Worm (Caenorhabditis elegans): Measurements from ENCODE around the gene F59A1.11.

Gene F59A1.11

DNA sequence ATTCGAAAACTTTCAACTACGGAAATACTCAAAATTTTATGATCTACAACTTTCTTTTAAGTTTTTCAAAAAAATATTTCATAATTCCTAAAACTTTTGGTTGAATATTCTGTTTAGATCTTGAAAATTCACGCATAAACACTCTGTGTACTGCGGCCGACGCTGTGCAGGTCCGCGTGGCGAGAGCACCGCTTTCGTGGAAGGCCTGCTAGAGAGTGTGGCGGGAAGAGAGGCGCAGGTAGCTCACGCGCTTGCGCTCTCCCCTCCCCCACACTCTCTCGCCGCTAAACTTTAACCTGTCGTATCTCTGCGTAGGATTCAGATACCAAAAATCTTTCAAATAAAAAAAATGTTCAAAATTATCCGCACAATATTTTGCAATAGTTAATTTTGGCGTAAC is 17.5 kb upstream of the F59A1.11 start:
- TF ChIP-seq hrde-1 (tag; optimal IDR thresholded peaks at IDR 0.05; ENCODE audit: borderline replicate concordance) (no peak), hmg-1.2 (GFP tag; IDR thresholded peaks at IDR 0.05) (no peak), akir-1 (GFP tag; optimal IDR thresholded peaks at IDR 0.05) (no peak), Y53G8AR.9 (GFP tag; conservative IDR thresholded peaks at IDR 0.05) (no peak), zfh-2 (GFP tag; conservative IDR thresholded peaks at IDR 0.05) (peak; percentile 74), him-1 (tag; optimal IDR thresholded peaks at IDR 0.05) (no peak), egrh-3 (GFP tag; IDR thresholded peaks at IDR 0.05) (peak; percentile 59; the same call in 1 of the 2 replicates)

DNA sequence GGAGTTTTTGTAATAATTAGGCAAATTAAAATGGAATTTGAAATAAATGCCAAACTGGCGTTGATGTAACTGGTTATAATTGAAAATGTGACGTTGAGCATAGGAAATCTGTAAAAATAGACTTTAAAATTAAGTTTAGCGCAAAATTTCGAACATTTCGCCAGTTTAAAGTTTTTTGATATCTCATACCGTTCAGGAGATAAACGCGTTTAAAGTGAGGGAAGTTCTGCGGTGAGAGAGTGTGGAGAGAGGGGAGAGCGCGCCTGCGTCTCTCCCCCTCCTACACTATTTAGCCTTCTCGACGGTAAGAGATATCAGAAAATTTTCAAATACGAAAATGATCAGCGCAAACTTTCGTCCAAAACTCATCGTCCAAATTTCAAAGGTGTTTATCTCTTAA is 10.7 kb upstream of the F59A1.11 start, which contains the start of gene str-92:
TSS of gene str-92 (minus strand) at position 101 of the 400 bp plus-strand sequence.
- TF ChIP-seq tlf-1 (GFP tag; optimal IDR thresholded peaks at IDR 0.05) (no peak), sdz-38 (tag; optimal IDR thresholded peaks at IDR 0.05) (no peak), ccch-3 (GFP tag; optimal IDR thresholded peaks at IDR 0.05) (no peak)

ce11 chrV:17673343-17673742 is 7.5 kb upstream of the F59A1.11 start, which contains the start of gene str-93:
TSS of gene str-93 (minus strand) at chrV:17673443.
- TF ChIP-seq hmg-1.2 (GFP tag; IDR thresholded peaks at IDR 0.05) (peak; percentile 57), rec-8 (tag; optimal IDR thresholded peaks at IDR 0.05) (no peak)

ce11 chrV:17668531-17668930 is 2.7 kb upstream of the F59A1.11 start, which contains the start of gene str-89:
TSS of gene str-89 (plus strand) at chrV:17668831.
- no peak for TF ChIP-seq ztf-3 (GFP tag; optimal IDR thresholded peaks at IDR 0.05)
- TF ChIP-seq K12H6.12 (tag; optimal IDR thresholded peaks at IDR 0.05) = no peak
- TF ChIP-seq aptf-3 (GFP tag; IDR thresholded peaks at IDR 0.05) = no peak
- TF ChIP-seq dpff-1 (tag; optimal IDR thresholded peaks at IDR 0.05) = no peak
- no peak for TF ChIP-seq snpc-1.1 (tag; optimal IDR thresholded peaks at IDR 0.05; ENCODE audit: insufficient read depth)
- TF ChIP-seq tbx-9 (tag; optimal IDR thresholded peaks at IDR 0.05; ENCODE audit: borderline replicate concordance) = no peak
- no peak for TF ChIP-seq sea-2 (GFP tag; IDR thresholded peaks at IDR 0.05)
- no peak for TF ChIP-seq fkh-3 (tag; optimal IDR thresholded peaks at IDR 0.05)
- no peak for TF ChIP-seq athp-1 (tag; optimal IDR thresholded peaks at IDR 0.05)
- TF ChIP-seq nfyb-1 (GFP tag; IDR thresholded peaks at IDR 0.05) = no peak
- no peak for TF ChIP-seq F57A8.1 (GFP tag; optimal IDR thresholded peaks at IDR 0.05)
- no peak for TF ChIP-seq nhr-27 (tag; optimal IDR thresholded peaks at IDR 0.05)

DNA sequence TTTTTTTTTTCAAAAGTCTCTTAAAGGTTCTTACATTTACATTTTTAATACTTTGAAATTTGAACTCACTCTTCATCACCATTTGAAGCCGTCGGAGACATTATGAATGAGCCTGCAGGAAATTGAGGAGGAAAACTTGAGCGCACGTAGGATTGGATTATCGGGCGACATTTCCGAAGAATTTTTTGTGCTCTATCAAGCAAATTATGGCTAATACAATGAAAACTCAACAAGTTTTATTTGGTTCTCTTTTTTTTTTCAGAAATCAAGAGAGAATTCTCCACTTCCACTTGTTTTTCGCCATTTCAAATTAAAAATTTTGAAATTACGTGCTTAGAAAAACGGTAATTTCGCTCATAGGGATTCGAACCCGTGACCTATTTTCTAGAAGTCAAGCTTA is 1.9 kb upstream of the F59A1.11 start, which contains the start of gene F59A1.12:
TSS of gene F59A1.12 (minus strand) at position 101 of the 400 bp plus-strand sequence.
- TF ChIP-seq pha-4 (tag; optimal IDR thresholded peaks at IDR 0.05) = no peak
- TF ChIP-seq egrh-3 (GFP tag; IDR thresholded peaks at IDR 0.05) = no peak
- TF ChIP-seq rpc-1 (optimal IDR thresholded peaks at IDR 0.05) = no peak
- no peak for TF ChIP-seq rpc-1 (tag; optimal IDR thresholded peaks at IDR 0.05)

DNA sequence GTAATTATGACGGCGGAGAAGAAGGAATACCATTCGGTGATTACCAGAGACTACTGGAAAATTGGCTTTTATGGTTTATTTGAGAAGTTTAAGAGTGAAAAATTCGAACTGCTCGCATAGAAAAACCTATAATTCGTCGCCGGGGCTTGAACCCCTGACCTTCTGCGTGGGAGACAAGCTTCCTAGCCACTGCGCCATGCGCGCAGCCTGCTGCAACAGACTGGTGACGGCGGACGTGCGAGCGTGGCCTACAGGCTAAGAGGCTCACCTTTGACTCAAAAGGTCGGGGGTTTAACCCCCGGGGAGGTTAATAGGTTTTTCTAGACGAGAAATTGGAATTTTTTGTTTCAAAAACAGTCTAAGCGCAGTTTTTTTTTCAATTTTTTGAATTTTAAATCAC is 1.4 kb downstream of the F59A1.11 start:
- no peak for TF ChIP-seq egl-44 (GFP tag; IDR thresholded peaks at IDR 0.05)
- peak; percentile 77; the same call in 1 of the 2 replicates for TF ChIP-seq nhr-120 (GFP tag; IDR thresholded peaks at IDR 0.05)
- TF ChIP-seq zim-3 (tag; optimal IDR thresholded peaks at IDR 0.05) = no peak
- no peak for TF ChIP-seq hmg-20 (GFP tag; IDR thresholded peaks at IDR 0.05)
- TF ChIP-seq snpc-1.3 (tag; optimal IDR thresholded peaks at IDR 0.05; ENCODE audit: insufficient read depth) = no peak
- peak; percentile 56 for TF ChIP-seq tbp1 (GFP tag; optimal IDR thresholded peaks at IDR 0.05)
- no peak for TF ChIP-seq nhr-179 (tag; optimal IDR thresholded peaks at IDR 0.05)
- TF ChIP-seq lag-1 (GFP tag; IDR thresholded peaks at IDR 0.05) = no peak
- no peak for TF ChIP-seq ceh-58 (GFP tag; IDR thresholded peaks at IDR 0.05)
- TF ChIP-seq F55B11.4 (tag; optimal IDR thresholded peaks at IDR 0.05; ENCODE audit: borderline replicate concordance, insufficient read depth) = no peak
- no peak for TF ChIP-seq madf-8 (GFP tag; conservative IDR thresholded peaks at IDR 0.05)
- TF ChIP-seq rpc-1 (optimal IDR thresholded peaks at IDR 0.05) = no peak
- TF ChIP-seq rpc-1 (tag; optimal IDR thresholded peaks at IDR 0.05) = peak; percentile 40
- TF ChIP-seq egl-18 (GFP tag; IDR thresholded peaks at IDR 0.05) = no peak
- TF ChIP-seq zfh-2 (GFP tag; conservative IDR thresholded peaks at IDR 0.05) = peak; percentile 67
- no peak for TF ChIP-seq hlh-26 (GFP tag; conservative IDR thresholded peaks at IDR 0.05)
- no peak for TF ChIP-seq nfyb-1 (GFP tag; IDR thresholded peaks at IDR 0.05)
- TF ChIP-seq ztf-25 (GFP tag; IDR thresholded peaks at IDR 0.05) = no peak
